Worm (Caenorhabditis elegans) whole organism, L1 larva: Measurements from ENCODE around the gene nas-29.

Experiments used
- C16A3.4 ChIP-seq: fragments of 150-350 bp; optimal IDR thresholded peaks from 2 replicates; lab custom pipeline; 2014; ENCODE audit warnings: missing biosample characterization, missing genetic modification characterization
- F16B12.6 ChIP-seq: fragments of 150-350 bp; optimal IDR thresholded peaks from 2 replicates; lab custom pipeline; 2014; ENCODE audit warnings: missing biosample characterization, missing genetic modification characterization
- blmp-1 ChIP-seq: fragments of 150-350 bp; optimal IDR thresholded peaks from 2 replicates; lab custom pipeline; 2014; ENCODE audit warnings: missing biosample characterization, missing genetic modification characterization
- ets-5 ChIP-seq: fragments of 200-800 bp; sonication (Bioruptor generic); IDR thresholded peaks from 2 replicates; pipeline ENCODE4 v1.3.6; 2022; ENCODE audit warnings: missing genetic modification characterization, missing compliant biosample characterization
- lsy-2 ChIP-seq, 2 experiments: fragments of 150-350 bp; optimal IDR thresholded peaks; 2 replicates each; lab custom pipeline; 2014; ENCODE audit warnings: missing biosample characterization in 2 of 2, missing genetic modification characterization in 2 of 2
- nhr-28 ChIP-seq: fragments of 150-350 bp; optimal IDR thresholded peaks from 2 replicates; lab custom pipeline; 2014; ENCODE audit warnings: missing biosample characterization, missing genetic modification characterization
- nhr-76 ChIP-seq: sonication (generic microtip); optimal IDR thresholded peaks from 2 replicates; lab custom pipeline; 2017; ENCODE audit warnings: missing biosample characterization, missing genetic modification characterization
- pqm-1 ChIP-seq: sonication (generic microtip); optimal IDR thresholded peaks from 3 replicates; lab custom pipeline; 2017; ENCODE audit warnings: missing biosample characterization, missing genetic modification characterization
- rnt-1 ChIP-seq: sonication (generic microtip); optimal IDR thresholded peaks from 2 replicates; lab custom pipeline; 2016; ENCODE audit warnings: mild to moderate bottlenecking, missing genetic modification characterization, moderate library complexity, missing compliant biosample characterization
- skn-1 ChIP-seq: fragments of 150-350 bp; optimal IDR thresholded peaks from 2 replicates; lab custom pipeline; 2014; ENCODE audit warnings: missing biosample characterization, missing genetic modification characterization
- unc-62 ChIP-seq: fragments of 150-350 bp; optimal IDR thresholded peaks from 2 replicates; lab custom pipeline; 2014; ENCODE audit warnings: missing biosample characterization, missing genetic modification reagents, missing genetic modification characterization

DNA sequence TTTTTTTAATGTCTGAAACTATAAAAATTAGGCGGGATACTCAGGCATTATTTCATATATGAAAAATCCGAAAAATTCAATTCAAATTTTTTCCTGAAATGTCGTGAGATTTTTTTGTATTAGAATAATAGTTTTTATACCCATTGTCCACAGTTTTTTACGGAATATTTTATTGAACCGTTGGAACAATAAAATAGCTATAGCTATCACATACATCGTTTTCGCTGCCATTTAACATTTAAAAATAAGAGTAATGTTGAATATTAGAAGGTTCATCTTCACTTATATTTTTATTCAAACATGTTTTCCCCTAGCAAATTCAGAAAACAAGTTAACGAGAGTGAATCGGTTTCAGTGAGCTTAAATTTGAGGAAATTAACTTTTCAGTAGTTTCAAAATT, 29.8 kb upstream of the nas-29 start, which contains the start of gene C27D6.15:
- TF ChIP-seq C16A3.4 (tag; lab: Kevin White, UChicago) (no peak), F16B12.6 (tag; lab: Kevin White, UChicago) (no peak), blmp-1 (tag; lab: Kevin White, UChicago) (no peak), skn-1 (tag; lab: Kevin White, UChicago) (no peak), nhr-28 (tag; lab: Kevin White, UChicago) (no peak), lsy-2 (tag; optimal IDR thresholded peaks at IDR 0.05; lab: Kevin White, UChicago) (no peak), ets-5 (no peak), rnt-1 (no peak), pqm-1 (tag; lab: Kevin White, UChicago) (no peak), unc-62 (GFP tag; lab: Kevin White, UChicago) (no peak), nhr-76 (tag; lab: Kevin White, UChicago) (no peak)
